Fruit fly (Drosophila melanogaster): ENCODE data around the gene Ir75d.

DNA sequence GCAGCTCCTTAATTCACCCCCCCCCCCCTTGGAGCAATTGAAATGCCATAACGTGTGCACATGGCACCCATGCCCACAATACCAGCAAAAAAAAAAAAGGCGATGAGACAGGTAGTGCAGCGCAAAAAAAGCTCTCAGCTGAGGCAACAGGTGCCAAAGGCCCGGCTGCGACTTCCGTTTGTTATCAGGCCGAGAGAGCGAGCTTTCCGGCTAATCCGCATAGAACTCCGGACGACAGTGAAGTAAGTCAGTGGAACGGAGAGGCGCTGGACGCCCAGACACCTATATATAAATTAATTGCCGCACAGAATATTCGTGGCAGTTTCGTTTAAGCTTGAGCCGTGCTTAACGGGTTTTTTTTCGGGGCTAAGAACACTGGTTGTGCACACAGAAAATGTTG, 47.7 kb downstream of the Ir75d start, which contains the start of gene CG6865:
- TF ChIP-seq CG8159 (tag; optimal IDR thresholded peaks at IDR 0.05) (no peak), CG34367 (tag; optimal IDR thresholded peaks at IDR 0.05) (no peak), Snoo (tag; optimal IDR thresholded peaks at IDR 0.05) (no peak)
